Fruit fly (Drosophila melanogaster) whole organism, embryonic: ENCODE data around the gene ninaE.

Source experiments
- ATbp ChIP-seq: fragments of 200-800 bp; sonication (Bioruptor generic); optimal IDR thresholded peaks from 2 replicates; lab custom pipeline; 2017; ENCODE audit warnings: missing biosample characterization, mild to moderate bottlenecking, missing genetic modification characterization, missing genetic modification reagents
- Antp ChIP-seq: fragments of 200-800 bp; sonication (Bioruptor generic); optimal IDR thresholded peaks from 3 replicates; lab custom pipeline; 2016; ENCODE audit warnings: missing biosample characterization, missing genetic modification characterization
- Awh ChIP-seq: fragments of 200-800 bp; sonication (Bioruptor generic); IDR thresholded peaks from 2 replicates; pipeline ENCODE4, ENCODE4 v1.3.6; 2022; ENCODE audit warnings: missing biosample characterization, missing genetic modification characterization
- B-H2 ChIP-seq: fragments of 200-800 bp; sonication (Bioruptor generic); optimal IDR thresholded peaks from 2 replicates; lab custom pipeline; 2018; ENCODE audit warnings: missing biosample characterization, mild to moderate bottlenecking, missing genetic modification characterization
- CG10959 ChIP-seq: fragments of 200-800 bp; sonication (Bioruptor generic); IDR thresholded peaks from 2 replicates; pipeline ENCODE4 v1.3.6; 2022; ENCODE audit warnings: missing biosample characterization, missing genetic modification characterization
- CG11093 ChIP-seq: fragments of 200-800 bp; sonication (Bioruptor generic); IDR thresholded peaks from 3 replicates; pipeline ENCODE4 v1.3.6; 2022; ENCODE audit warnings: missing biosample characterization, missing genetic modification characterization
- CG11696 ChIP-seq: fragments of 200-800 bp; sonication (Bioruptor generic); IDR thresholded peaks from 2 replicates; pipeline ENCODE4 v1.3.6; 2022; ENCODE audit warnings: missing biosample characterization, missing genetic modification characterization
- CG14050 ChIP-seq: fragments of 200-800 bp; sonication (Bioruptor generic); IDR thresholded peaks from 3 replicates; pipeline ENCODE4 v1.3.6; 2022; ENCODE audit warnings: missing biosample characterization, missing genetic modification characterization
- CG14667 ChIP-seq: fragments of 200-800 bp; sonication (Bioruptor generic); IDR thresholded peaks from 2 replicates; pipeline ENCODE4 v1.3.6; 2022; ENCODE audit warnings: missing biosample characterization, missing genetic modification characterization
- CG14860 ChIP-seq: fragments of 200-800 bp; sonication (Bioruptor generic); IDR thresholded peaks from 3 replicates; pipeline ENCODE4 v1.3.6; 2022; ENCODE audit warnings: missing biosample characterization, missing genetic modification characterization; ENCODE audit not compliant: partially characterized antibody
- CG15269 ChIP-seq: fragments of 200-800 bp; sonication (Bioruptor generic); optimal IDR thresholded peaks from 2 replicates; lab custom pipeline; 2018; ENCODE audit warnings: missing biosample characterization, mild to moderate bottlenecking, missing genetic modification characterization, moderate library complexity
- CG15601 ChIP-seq: fragments of 200-800 bp; sonication (Bioruptor generic); optimal IDR thresholded peaks from 3 replicates; lab custom pipeline; 2019; ENCODE audit warnings: missing biosample characterization, mild to moderate bottlenecking, missing genetic modification characterization, moderate library complexity
- CG16863 ChIP-seq: fragments of 200-800 bp; sonication (Bioruptor generic); optimal IDR thresholded peaks from 3 replicates; lab custom pipeline; 2016; ENCODE audit warnings: missing biosample characterization, missing genetic modification characterization
- CG17186 ChIP-seq: fragments of 200-800 bp; sonication (Bioruptor generic); optimal IDR thresholded peaks from 3 replicates; lab custom pipeline; 2017; ENCODE audit warnings: missing biosample characterization, missing genetic modification reagents, missing genetic modification characterization
- CG2199 ChIP-seq: fragments of 200-800 bp; sonication (Bioruptor generic); IDR thresholded peaks from 3 replicates; pipeline ENCODE4 v1.3.6; 2022; ENCODE audit warnings: missing biosample characterization, missing genetic modification characterization
- CG31388 ChIP-seq: fragments of 200-800 bp; sonication (Bioruptor generic); optimal IDR thresholded peaks from 2 replicates; lab custom pipeline; 2016; ENCODE audit warnings: missing biosample characterization, missing genetic modification characterization
- CG32767 ChIP-seq: fragments of 200-800 bp; sonication (Bioruptor generic); IDR thresholded peaks from 2 replicates; pipeline ENCODE4 v1.3.6; 2022; ENCODE audit warnings: missing biosample characterization, missing genetic modification characterization
- CG33557 ChIP-seq: fragments of 200-800 bp; sonication (Bioruptor generic); optimal IDR thresholded peaks from 2 replicates; lab custom pipeline; 2019; ENCODE audit warnings: missing biosample characterization, mild to moderate bottlenecking, missing genetic modification characterization, moderate library complexity
- CG34224 ChIP-seq: fragments of 200-800 bp; sonication (Bioruptor generic); IDR thresholded peaks from 3 replicates; pipeline ENCODE4 v1.3.6; 2022; ENCODE audit warnings: missing biosample characterization, missing genetic modification characterization; ENCODE audit not compliant: partially characterized antibody
- CG7271 ChIP-seq: fragments of 200-800 bp; sonication (Bioruptor generic); optimal IDR thresholded peaks from 2 replicates; lab custom pipeline; 2018; ENCODE audit warnings: missing biosample characterization, mild to moderate bottlenecking, missing genetic modification characterization, moderate library complexity
- CG8765 ChIP-seq: fragments of 200-800 bp; sonication (Bioruptor generic); IDR thresholded peaks from 2 replicates; pipeline ENCODE4 v1.3.6; 2022; ENCODE audit warnings: missing biosample characterization, missing genetic modification characterization
- CG8924 ChIP-seq: fragments of 200-800 bp; optimal IDR thresholded peaks from 3 replicates; lab custom pipeline; 2019; ENCODE audit warnings: missing biosample characterization, mild to moderate bottlenecking, missing genetic modification characterization, moderate library complexity
- CG9609 ChIP-seq: fragments of 200-800 bp; sonication (Bioruptor generic); optimal IDR thresholded peaks from 3 replicates; lab custom pipeline; 2016; ENCODE audit warnings: missing biosample characterization, missing genetic modification characterization
- Chrac-16 ChIP-seq: fragments of 200-800 bp; sonication (Bioruptor generic); optimal IDR thresholded peaks from 3 replicates; lab custom pipeline; 2016; ENCODE audit warnings: missing biosample characterization, missing genetic modification characterization
- Dp ChIP-seq: fragments of 200-800 bp; sonication (Bioruptor generic); optimal IDR thresholded peaks from 2 replicates; lab custom pipeline; 2018; ENCODE audit warnings: missing biosample characterization, mild to moderate bottlenecking, missing genetic modification characterization, moderate library complexity
- Gsc ChIP-seq: fragments of 200-800 bp; sonication (Bioruptor generic); IDR thresholded peaks from 2 replicates; pipeline ENCODE4 v1.3.6; 2022; ENCODE audit warnings: missing biosample characterization, missing genetic modification characterization
- HLH4C ChIP-seq: fragments of 200-800 bp; sonication (Bioruptor generic); IDR thresholded peaks from 3 replicates; pipeline ENCODE4 v1.3.6; 2022; ENCODE audit warnings: missing biosample characterization, missing genetic modification characterization; ENCODE audit not compliant: partially characterized antibody
- Hey ChIP-seq: fragments of 200-800 bp; sonication (Bioruptor generic); optimal IDR thresholded peaks from 3 replicates; lab custom pipeline; 2018; ENCODE audit warnings: missing biosample characterization, mild to moderate bottlenecking, missing genetic modification characterization
- Hmr ChIP-seq: fragments of 200-800 bp; sonication (Bioruptor generic); optimal IDR thresholded peaks from 3 replicates; lab custom pipeline; 2017; ENCODE audit warnings: mild to moderate bottlenecking, missing biosample characterization, missing genetic modification reagents, missing genetic modification characterization
- Hsf ChIP-seq: fragments of 200-800 bp; sonication (Bioruptor generic); optimal IDR thresholded peaks from 3 replicates; lab custom pipeline; 2016; ENCODE audit warnings: missing biosample characterization, missing genetic modification characterization
- Mad ChIP-seq: fragments of 200-800 bp; sonication (Bioruptor generic); optimal IDR thresholded peaks from 2 replicates; lab custom pipeline; 2016; ENCODE audit warnings: missing biosample characterization, missing genetic modification characterization
- NFAT ChIP-seq: fragments of 200-800 bp; sonication (Bioruptor generic); IDR thresholded peaks from 2 replicates; pipeline ENCODE4 v1.3.6; 2022; ENCODE audit warnings: missing biosample characterization, missing genetic modification characterization
- Oaz ChIP-seq: fragments of 200-800 bp; sonication (Bioruptor generic); IDR thresholded peaks from 2 replicates; pipeline ENCODE4 v1.3.6; 2022; ENCODE audit warnings: missing biosample characterization, missing genetic modification characterization
- Side ChIP-seq: fragments of 200-800 bp; sonication (Bioruptor generic); optimal IDR thresholded peaks from 2 replicates; lab custom pipeline; 2016; ENCODE audit warnings: missing biosample characterization, missing genetic modification characterization
- YL-1 ChIP-seq: fragments of 200-800 bp; sonication (Bioruptor generic); optimal IDR thresholded peaks from 3 replicates; lab custom pipeline; 2017; ENCODE audit warnings: missing biosample characterization, mild to moderate bottlenecking, missing genetic modification characterization
- al ChIP-seq: fragments of 200-800 bp; sonication (Bioruptor generic); IDR thresholded peaks from 2 replicates; pipeline ENCODE4 v1.3.6; 2022; ENCODE audit warnings: missing biosample characterization, missing genetic modification characterization
- ase ChIP-seq: fragments of 200-800 bp; sonication (Bioruptor generic); IDR thresholded peaks from 3 replicates; pipeline ENCODE4 v1.3.6; 2022; ENCODE audit warnings: missing biosample characterization, missing genetic modification characterization
- btn ChIP-seq: fragments of 200-800 bp; sonication (Bioruptor generic); optimal IDR thresholded peaks from 2 replicates; lab custom pipeline; 2016; ENCODE audit warnings: missing biosample characterization, missing genetic modification characterization
- emc ChIP-seq: fragments of 200-800 bp; sonication (Bioruptor generic); optimal IDR thresholded peaks from 2 replicates; lab custom pipeline; 2016; ENCODE audit warnings: missing biosample characterization, missing genetic modification characterization
- gce ChIP-seq: fragments of 200-800 bp; sonication (Bioruptor generic); IDR thresholded peaks from 3 replicates; pipeline ENCODE4 v1.3.6; 2022; ENCODE audit warnings: missing biosample characterization, missing genetic modification characterization
- gcm ChIP-seq: fragments of 200-800 bp; sonication (Bioruptor generic); optimal IDR thresholded peaks from 2 replicates; lab custom pipeline; 2019; ENCODE audit warnings: missing biosample characterization, mild to moderate bottlenecking, missing genetic modification characterization, moderate library complexity
- hb ChIP-seq: fragments of 200-800 bp; sonication (Bioruptor generic); IDR thresholded peaks from 3 replicates; pipeline ENCODE4 v1.3.6; 2022; ENCODE audit warnings: missing biosample characterization, missing genetic modification characterization; ENCODE audit not compliant: partially characterized antibody
- odd ChIP-seq: fragments of 200-800 bp; sonication (Bioruptor generic); optimal IDR thresholded peaks from 2 replicates; lab custom pipeline; 2017; ENCODE audit warnings: missing biosample characterization, mild to moderate bottlenecking, missing genetic modification characterization
- otp ChIP-seq: fragments of 200-800 bp; sonication (Bioruptor generic); IDR thresholded peaks from 3 replicates; pipeline ENCODE4, ENCODE4 v1.3.6; 2022; ENCODE audit warnings: missing biosample characterization, missing genetic modification characterization
- psq ChIP-seq: fragments of 200-800 bp; sonication (Bioruptor generic); optimal IDR thresholded peaks from 2 replicates; lab custom pipeline; 2017; ENCODE audit warnings: missing biosample characterization, missing genetic modification characterization
- pum ChIP-seq: fragments of 200-800 bp; sonication (Bioruptor generic); optimal IDR thresholded peaks from 2 replicates; lab custom pipeline; 2016; ENCODE audit warnings: missing biosample characterization, missing genetic modification characterization
- repo ChIP-seq: fragments of 200-800 bp; sonication (Bioruptor generic); optimal IDR thresholded peaks from 2 replicates; lab custom pipeline; 2016; ENCODE audit warnings: missing biosample characterization, missing genetic modification characterization
- scrt ChIP-seq: fragments of 200-800 bp; sonication (Bioruptor generic); optimal IDR thresholded peaks from 2 replicates; lab custom pipeline; 2018; ENCODE audit warnings: missing biosample characterization, mild to moderate bottlenecking, missing genetic modification characterization, moderate library complexity
- wdn ChIP-seq: fragments of 200-800 bp; sonication (Bioruptor generic); IDR thresholded peaks from 2 replicates; pipeline ENCODE4 v1.3.6; 2022; ENCODE audit warnings: missing biosample characterization, missing genetic modification characterization
- wek ChIP-seq: fragments of 200-800 bp; sonication (Bioruptor generic); optimal IDR thresholded peaks from 3 replicates; lab custom pipeline; 2018; ENCODE audit warnings: missing biosample characterization, mild to moderate bottlenecking, missing genetic modification characterization, moderate library complexity
- zfh1 ChIP-seq: fragments of 200-800 bp; sonication (Bioruptor generic); IDR thresholded peaks from 3 replicates; pipeline ENCODE4 v1.3.6; 2022; ENCODE audit warnings: missing biosample characterization, missing genetic modification characterization

Gene ninaE

dm6 chr3R:19904865-19905373 lies 16.9 kb upstream of the ninaE start, which contains the start of the genes Surf6 and RhoGAP92B (continued):
- TF ChIP-seq Hsf (GFP tag; lab: Kevin White, UChicago) (peak; percentile 71), gcm (peak; percentile 63), CG14860 (GFP tag; lab: Robert Waterston, UW) (no peak), CG10959 (GFP tag; lab: Robert Waterston, UW) (no peak), CG14667 (GFP tag; lab: Robert Waterston, UW) (no peak), B-H2 (GFP tag; lab: Kevin White, UChicago) (peak; percentile 33), CG8924 (peak; percentile 70), wek (GFP tag; lab: Kevin White, UChicago) (peak; percentile 99), odd (GFP tag; lab: Kevin White, UChicago) (peak; percentile 47), CG17186 (GFP tag; lab: Kevin White, UChicago) (peak; percentile 91), CG11093 (GFP tag; lab: Robert Waterston, UW) (peak; percentile 9; the same call in 1 of the 3 replicates), CG16863 (peak; percentile 40), Side (GFP tag; lab: Kevin White, UChicago) (peak; percentile 67), CG8765 (GFP tag; lab: Robert Waterston, UW) (no peak), Gsc (GFP tag; lab: Robert Waterston, UW) (no peak), CG32767 (peak; percentile 60), otp (GFP tag; lab: Robert Waterston, UW) (no peak), emc (no peak), CG15269 (peak; percentile 45), CG31388 (GFP tag; lab: Kevin White, UChicago) (no peak), CG34224 (GFP tag; lab: Robert Waterston, UW) (no peak), ase (GFP tag; lab: Robert Waterston, UW) (no peak), CG7271 (tag; lab: Kevin White, UChicago) (peak; percentile 5), YL-1 (peak; percentile 92), ATbp (GFP tag; lab: Kevin White, UChicago) (no peak), Hey (no peak), Mad (GFP tag; lab: Kevin White, UChicago) (peak; percentile 63), repo (GFP tag; lab: Kevin White, UChicago) (peak; percentile 34), Hmr (GFP tag; lab: Kevin White, UChicago) (peak; percentile 85), CG9609 (GFP tag; lab: Kevin White, UChicago) (peak; percentile 54), Awh (GFP tag; lab: Robert Waterston, UW) (no peak), HLH4C (GFP tag; lab: Robert Waterston, UW) (peak; percentile 59; the same call in 1 of the 3 replicates), Dp (peak; percentile 75), Chrac-16 (GFP tag; lab: Kevin White, UChicago) (peak; percentile 61), scrt (peak; percentile 56), al (GFP tag; lab: Robert Waterston, UW) (no peak), btn (no peak), CG2199 (GFP tag; lab: Robert Waterston, UW) (no peak), zfh1 (GFP tag; lab: Robert Waterston, UW) (peak; percentile 58; the same call in 2 of the 3 replicates), pum (peak; percentile 45), NFAT (peak; percentile 31; the same call in 1 of the 2 replicates), CG11696 (GFP tag; lab: Robert Waterston, UW) (no peak), gce (GFP tag; lab: Robert Waterston, UW) (no peak), hb (GFP tag; lab: Robert Waterston, UW) (no peak), Oaz (GFP tag; lab: Robert Waterston, UW) (no peak), psq (GFP tag; lab: Kevin White, UChicago) (no peak), CG15601 (peak; percentile 72), CG14050 (GFP tag; lab: Robert Waterston, UW) (0 out of 3 replicates have a peak, but pooled peaks have one; percentile 32), wdn (GFP tag; lab: Robert Waterston, UW) (no peak), Antp (GFP tag; lab: Kevin White, UChicago) (peak; percentile 45), CG33557 (GFP tag; lab: Kevin White, UChicago) (peak; percentile 39)
